Worm (Caenorhabditis elegans) whole organism, young adult: ENCODE measurements around the gene ccpp-6.

Experiments
- B0019.2 ChIP-seq: fragments of 200-800 bp; sonication (Bioruptor generic); conservative IDR thresholded peaks from 2 replicates; pipeline ENCODE4 v1.3.6; 2022; ENCODE audit warnings: missing genetic modification reagents, missing genetic modification characterization, missing compliant biosample characterization
- C17E4.6 ChIP-seq: fragments of 200-800 bp; sonication (Bioruptor generic); IDR thresholded peaks from 2 replicates; pipeline ENCODE4 v1.3.6; 2022; ENCODE audit warnings: missing genetic modification reagents, missing genetic modification characterization, missing compliant biosample characterization
- D2030.7 ChIP-seq: fragments of 200-800 bp; sonication (Bioruptor generic); IDR thresholded peaks from 2 replicates; pipeline ENCODE4 v1.3.6; 2022; ENCODE audit warnings: missing genetic modification reagents, missing genetic modification characterization, missing compliant biosample characterization
- F10E7.11 ChIP-seq: sonication (generic microtip); optimal IDR thresholded peaks from 2 replicates; lab custom pipeline; 2017; ENCODE audit warnings: mild to moderate bottlenecking, missing genetic modification characterization, moderate library complexity, missing compliant biosample characterization
- F33H1.4 ChIP-seq: fragments of 200-800 bp; sonication (Bioruptor generic); IDR thresholded peaks from 2 replicates; pipeline ENCODE4 v1.3.6; 2022; ENCODE audit warnings: missing genetic modification reagents, missing genetic modification characterization, missing compliant biosample characterization
- F52B5.7 ChIP-seq: sonication (generic microtip); optimal IDR thresholded peaks from 2 replicates; lab custom pipeline; 2016; ENCODE audit warnings: mild to moderate bottlenecking, missing genetic modification characterization, missing compliant biosample characterization
- F57A8.1 ChIP-seq: fragments of 200-800 bp; sonication (Bioruptor generic); optimal IDR thresholded peaks from 2 replicates; lab custom pipeline; 2018; ENCODE audit warnings: mild to moderate bottlenecking, missing genetic modification characterization, moderate library complexity, missing compliant biosample characterization
- Y53F4B.3 ChIP-seq: fragments of 200-800 bp; sonication (Bioruptor generic); IDR thresholded peaks from 2 replicates; pipeline ENCODE4 v1.3.6; 2022; ENCODE audit warnings: missing genetic modification reagents, missing genetic modification characterization, missing compliant biosample characterization
- Y56A3A.18 ChIP-seq: fragments of 200-800 bp; sonication (Bioruptor generic); IDR thresholded peaks from 2 replicates; pipeline ENCODE4 v1.3.6; 2022; ENCODE audit warnings: missing genetic modification reagents, missing genetic modification characterization, missing compliant biosample characterization
- ama-1 ChIP-seq, 3 experiments: fragments of 150-350 bp in 1 of 3; sonication (generic microtip) in 2 of 3; optimal IDR thresholded peaks; 2 replicates each; lab custom pipeline; 2014 to 2018; ENCODE audit warnings: missing biosample characterization in 2 of 3, missing genetic modification characterization in 2 of 3, missing genetic modification reagents in 2 of 3
- attf-3 ChIP-seq: fragments of 200-800 bp; sonication (Bioruptor generic); conservative IDR thresholded peaks from 2 replicates; pipeline ENCODE4 v1.3.6; 2022; ENCODE audit warnings: missing genetic modification reagents, missing genetic modification characterization, missing compliant biosample characterization
- attf-6 ChIP-seq: fragments of 200-800 bp; sonication (Bioruptor generic); IDR thresholded peaks from 2 replicates; pipeline ENCODE4 v1.3.6; 2022; ENCODE audit warnings: missing genetic modification reagents, missing genetic modification characterization, missing compliant biosample characterization
- bed-1 ChIP-seq: fragments of 200-800 bp; sonication (Bioruptor generic); IDR thresholded peaks from 2 replicates; pipeline ENCODE4 v1.3.6; 2022; ENCODE audit warnings: missing genetic modification reagents, missing genetic modification characterization, missing compliant biosample characterization
- die-1 ChIP-seq: sonication (generic microtip); optimal IDR thresholded peaks from 2 replicates; lab custom pipeline; 2016; ENCODE audit warnings: missing genotype, mild to moderate bottlenecking, missing genetic modification characterization, missing compliant biosample characterization
- dpff-1 ChIP-seq: sonication (generic microtip); optimal IDR thresholded peaks from 2 replicates; lab custom pipeline; 2017; ENCODE audit warnings: mild to moderate bottlenecking, missing genetic modification characterization, missing compliant biosample characterization
- dpl-1 ChIP-seq: fragments of 150-350 bp; optimal IDR thresholded peaks from 2 replicates; lab custom pipeline; 2014; ENCODE audit warnings: missing biosample characterization, missing genetic modification reagents, missing genetic modification characterization
- egl-18 ChIP-seq: fragments of 200-800 bp; sonication (Bioruptor generic); IDR thresholded peaks from 2 replicates; pipeline ENCODE4 v1.3.6; 2022; ENCODE audit warnings: missing genetic modification reagents, missing genetic modification characterization, missing compliant biosample characterization
- egl-44 ChIP-seq: fragments of 200-800 bp; sonication (Bioruptor generic); IDR thresholded peaks from 2 replicates; pipeline ENCODE4 v1.3.6; 2022; ENCODE audit warnings: missing genetic modification reagents, missing genetic modification characterization, missing compliant biosample characterization
- egrh-3 ChIP-seq: fragments of 200-800 bp; sonication (Bioruptor generic); IDR thresholded peaks from 2 replicates; pipeline ENCODE4 v1.3.6; 2022; ENCODE audit warnings: missing genetic modification reagents, missing genetic modification characterization, missing compliant biosample characterization
- ekl-4 ChIP-seq: fragments of 200-800 bp; sonication (Bioruptor generic); IDR thresholded peaks from 2 replicates; pipeline ENCODE4 v1.3.6; 2022; ENCODE audit warnings: missing genetic modification reagents, missing genetic modification characterization, missing compliant biosample characterization
- ets-4 ChIP-seq: fragments of 200-800 bp; sonication (Bioruptor generic); optimal IDR thresholded peaks from 2 replicates; lab custom pipeline; 2018; ENCODE audit warnings: mild to moderate bottlenecking, missing genetic modification characterization, missing compliant biosample characterization
- fkh-3 ChIP-seq: sonication (generic microtip); optimal IDR thresholded peaks from 2 replicates; lab custom pipeline; 2016; ENCODE audit warnings: mild to moderate bottlenecking, missing genetic modification characterization, missing compliant biosample characterization
- gei-17 ChIP-seq: fragments of 200-800 bp; sonication (Bioruptor generic); optimal IDR thresholded peaks from 2 replicates; lab custom pipeline; 2018; ENCODE audit warnings: mild to moderate bottlenecking, missing genetic modification characterization, missing compliant biosample characterization
- hlh-26 ChIP-seq: fragments of 200-800 bp; sonication (Bioruptor generic); conservative IDR thresholded peaks from 2 replicates; pipeline ENCODE4 v1.3.6; 2022; ENCODE audit warnings: missing genetic modification reagents, missing genetic modification characterization, missing compliant biosample characterization
- hmg-20 ChIP-seq: fragments of 200-800 bp; sonication (Bioruptor generic); IDR thresholded peaks from 2 replicates; pipeline ENCODE4 v1.3.6; 2022; ENCODE audit warnings: missing genetic modification reagents, missing genetic modification characterization, missing compliant biosample characterization
- lin-26 ChIP-seq: fragments of 200-800 bp; sonication (Bioruptor generic); IDR thresholded peaks from 2 replicates; pipeline ENCODE4 v1.3.6; 2022; ENCODE audit warnings: missing genetic modification reagents, missing genetic modification characterization, missing compliant biosample characterization
- lin-35 ChIP-seq, 3 experiments: fragments of 150-350 bp in 2 of 3; sonication (generic microtip) in 1 of 3; optimal IDR thresholded peaks; 2 replicates each; lab custom pipeline; 2014 to 2018; ENCODE audit warnings: missing biosample characterization in 3 of 3, missing genetic modification characterization in 3 of 3, missing genetic modification reagents in 3 of 3
- madf-10 ChIP-seq: sonication (generic microtip); optimal IDR thresholded peaks from 2 replicates; lab custom pipeline; 2016; ENCODE audit warnings: mild to moderate bottlenecking, missing genetic modification characterization, missing compliant biosample characterization
- madf-8 ChIP-seq: fragments of 200-800 bp; sonication (Bioruptor generic); conservative IDR thresholded peaks from 2 replicates; pipeline ENCODE4 v1.3.6; 2022; ENCODE audit warnings: missing genetic modification reagents, missing genetic modification characterization, missing compliant biosample characterization
- mel-28 ChIP-seq: sonication (generic microtip); optimal IDR thresholded peaks from 2 replicates; lab custom pipeline; 2016; ENCODE audit warnings: borderline replicate concordance, mild to moderate bottlenecking, missing genetic modification characterization, missing compliant biosample characterization
- mes-4 ChIP-seq: sonication (generic microtip); optimal IDR thresholded peaks from 2 replicates; lab custom pipeline; 2016; ENCODE audit warnings: missing genotype, missing genetic modification characterization, missing compliant biosample characterization
- nfyb-1 ChIP-seq: fragments of 200-800 bp; sonication (Bioruptor generic); IDR thresholded peaks from 2 replicates; pipeline ENCODE4 v1.3.6; 2022; ENCODE audit warnings: missing genetic modification reagents, missing genetic modification characterization, missing compliant biosample characterization
- nhr-179 ChIP-seq: sonication (generic microtip); optimal IDR thresholded peaks from 2 replicates; lab custom pipeline; 2016; ENCODE audit warnings: mild to moderate bottlenecking, missing genetic modification characterization, missing compliant biosample characterization
- nhr-27 ChIP-seq: fragments of 200-800 bp; sonication (Bioruptor generic); optimal IDR thresholded peaks from 2 replicates; lab custom pipeline; 2018; ENCODE audit warnings: mild to moderate bottlenecking, missing genetic modification characterization, moderate library complexity, missing compliant biosample characterization
- nhr-80 ChIP-seq: sonication (generic microtip); optimal IDR thresholded peaks from 2 replicates; lab custom pipeline; 2016; ENCODE audit warnings: missing genetic modification characterization, missing compliant biosample characterization
- pbrm-1 ChIP-seq: fragments of 200-800 bp; sonication (Bioruptor generic); IDR thresholded peaks from 2 replicates; pipeline ENCODE4 v1.3.6; 2022; ENCODE audit warnings: missing genetic modification reagents, missing genetic modification characterization, missing compliant biosample characterization
- pha-4 ChIP-seq: fragments of 150-350 bp; sonication (generic microtip); optimal IDR thresholded peaks from 2 replicates; lab custom pipeline; 2014; ENCODE audit warnings: missing biosample characterization, missing genetic modification reagents, missing genetic modification characterization
- repo-1 ChIP-seq: sonication (generic microtip); optimal IDR thresholded peaks from 2 replicates; lab custom pipeline; 2017; ENCODE audit warnings: mild to moderate bottlenecking, missing genetic modification characterization, missing compliant biosample characterization
- rpc-1 ChIP-seq, 2 experiments: fragments of 150-350 bp in 1 of 2; sonication (generic microtip) in 1 of 2; optimal IDR thresholded peaks; 2 replicates each; lab custom pipeline; 2014 to 2018; ENCODE audit warnings: missing biosample characterization in 1 of 2, missing genetic modification characterization in 1 of 2, missing genetic modification reagents in 1 of 2, missing genotype in 1 of 2
- snpc-1.1 ChIP-seq: sonication (generic microtip); optimal IDR thresholded peaks from 2 replicates; lab custom pipeline; 2017; ENCODE audit warnings: missing genetic modification characterization, mild to moderate bottlenecking, missing compliant biosample characterization, antibody characterized with exemption, moderate library complexity, missing genotype, missing genetic modification reagents; ENCODE audit not compliant: insufficient read depth
- snpc-1.3 ChIP-seq: sonication (generic microtip); optimal IDR thresholded peaks from 2 replicates; lab custom pipeline; 2017; ENCODE audit warnings: missing genetic modification characterization, mild to moderate bottlenecking, missing compliant biosample characterization, antibody characterized with exemption, moderate library complexity, missing genotype, missing genetic modification reagents; ENCODE audit not compliant: insufficient read depth
- snpc-3.4 ChIP-seq: sonication (generic microtip); optimal IDR thresholded peaks from 2 replicates; lab custom pipeline; 2017; ENCODE audit warnings: missing genetic modification characterization, mild to moderate bottlenecking, missing compliant biosample characterization, antibody characterized with exemption, moderate library complexity, missing genotype, missing genetic modification reagents
- tbx-9 ChIP-seq: sonication (generic microtip); optimal IDR thresholded peaks from 2 replicates; lab custom pipeline; 2016; ENCODE audit warnings: borderline replicate concordance, missing genetic modification characterization, inconsistent platforms, missing compliant biosample characterization
- ztf-18 ChIP-seq: sonication (generic microtip); optimal IDR thresholded peaks from 2 replicates; lab custom pipeline; 2016; ENCODE audit warnings: missing genotype, mild to moderate bottlenecking, missing genetic modification characterization, missing compliant biosample characterization
- ztf-26 ChIP-seq: sonication (generic microtip); optimal IDR thresholded peaks from 2 replicates; lab custom pipeline; 2017; ENCODE audit warnings: missing genetic modification characterization, missing compliant biosample characterization
- ztf-3 ChIP-seq: fragments of 200-800 bp; sonication (Bioruptor generic); optimal IDR thresholded peaks from 2 replicates; lab custom pipeline; 2018; ENCODE audit warnings: mild to moderate bottlenecking, missing genetic modification characterization, missing compliant biosample characterization
- ztf-6 ChIP-seq: fragments of 200-800 bp; sonication (Bioruptor generic); IDR thresholded peaks from 2 replicates; pipeline ENCODE4 v1.3.6; 2022; ENCODE audit warnings: missing genetic modification reagents, missing genetic modification characterization, missing compliant biosample characterization

Gene ccpp-6

ce11 chrII:5389831-5390323 is 2.8 kb upstream of the ccpp-6 start, which contains the start of gene ndx-6 (continued):
- TF ChIP-seq snpc-1.1 (tag; lab: Kevin White, UChicago) = no peak
- TF ChIP-seq Y56A3A.18 = no peak
- TF ChIP-seq F52B5.7 = no peak
- peak; percentile 5 for TF ChIP-seq snpc-1.3
- peak; percentile 92 for TF ChIP-seq dpl-1 (GFP tag; lab: Kevin White, UChicago)
- TF ChIP-seq ztf-18 = peak; percentile 95
- peak; percentile 50 for TF ChIP-seq pha-4 (tag; lab: Kevin White, UChicago)
- TF ChIP-seq madf-8 = no peak
- TF ChIP-seq attf-3 (GFP tag; lab: Robert Waterston, UW) = 0 out of 2 replicates have a peak, but pooled peaks have one; percentile 33
- TF ChIP-seq D2030.7 (GFP tag; lab: Robert Waterston, UW) = 0 out of 2 replicates have a peak, but pooled peaks have one; percentile 17
- peak; percentile 38; the same call in 1 of the 2 replicates for TF ChIP-seq attf-6 (GFP tag; lab: Robert Waterston, UW)
- TF ChIP-seq F10E7.11 = no peak
- TF ChIP-seq lin-35 (GFP tag; optimal IDR thresholded peaks at IDR 0.05; lab: Kevin White, UChicago) = peak; percentile 63 to 96 (median 83)
- no peak for TF ChIP-seq fkh-3 (tag; lab: Kevin White, UChicago)
- peak; percentile 58 for TF ChIP-seq F33H1.4 (GFP tag; lab: Robert Waterston, UW)
- TF ChIP-seq mes-4 (tag; lab: Kevin White, UChicago) = no peak
- TF ChIP-seq dpff-1 (tag; lab: Kevin White, UChicago) = no peak
- no peak for TF ChIP-seq egrh-3
- TF ChIP-seq rpc-1 (optimal IDR thresholded peaks at IDR 0.05; lab: Kevin White, UChicago) = no peak
- TF ChIP-seq rpc-1 (tag; optimal IDR thresholded peaks at IDR 0.05; lab: Kevin White, UChicago) = no peak
- TF ChIP-seq lin-26 = no peak
- no peak for TF ChIP-seq ztf-6 (GFP tag; lab: Robert Waterston, UW)
- TF ChIP-seq egl-18 (GFP tag; lab: Robert Waterston, UW) = no peak
- TF ChIP-seq pbrm-1 = peak; percentile 52; the same call in 1 of the 2 replicates
- TF ChIP-seq ekl-4 (GFP tag; lab: Robert Waterston, UW) = 0 out of 2 replicates have a peak, but pooled peaks have one; percentile 64
- peak; percentile 77; the same call in 1 of the 2 replicates for TF ChIP-seq nfyb-1
- TF ChIP-seq nhr-27 (tag; lab: Kevin White, UChicago) = no peak
- TF ChIP-seq B0019.2 = no peak
- TF ChIP-seq ets-4 (GFP tag; lab: Kevin White, UChicago) = no peak
- TF ChIP-seq hlh-26 (GFP tag; lab: Robert Waterston, UW) = no peak
- no peak for TF ChIP-seq mel-28 (tag; lab: Kevin White, UChicago)
- TF ChIP-seq egl-44 (GFP tag; lab: Robert Waterston, UW) = no peak
- TF ChIP-seq bed-1 (GFP tag; lab: Robert Waterston, UW) = no peak
- TF ChIP-seq nhr-80 = peak; percentile 40
- TF ChIP-seq ztf-3 = no peak
- TF ChIP-seq F57A8.1 (GFP tag; lab: Kevin White, UChicago) = peak; percentile 14
- no peak for TF ChIP-seq C17E4.6 (GFP tag; lab: Robert Waterston, UW)
- TF ChIP-seq die-1 (tag; lab: Kevin White, UChicago) = no peak
- TF ChIP-seq ama-1 (optimal IDR thresholded peaks at IDR 0.05; lab: Kevin White, UChicago) = no peak
- no peak for TF ChIP-seq ama-1 (GFP tag; optimal IDR thresholded peaks at IDR 0.05; lab: Kevin White, UChicago)
- TF ChIP-seq Y53F4B.3 (GFP tag; lab: Robert Waterston, UW) = no peak
- TF ChIP-seq gei-17 (GFP tag; lab: Kevin White, UChicago) = no peak
- no peak for TF ChIP-seq madf-10 (tag; lab: Kevin White, UChicago)
- TF ChIP-seq ztf-26 (tag; lab: Kevin White, UChicago) = peak; percentile 9
- 0 out of 2 replicates have a peak, but pooled peaks have one; percentile 13 for TF ChIP-seq hmg-20 (GFP tag; lab: Robert Waterston, UW)
- no peak for TF ChIP-seq tbx-9
- TF ChIP-seq repo-1 = peak; percentile 58
- TF ChIP-seq nhr-179 (tag; lab: Kevin White, UChicago) = no peak
- peak; percentile 40 for TF ChIP-seq snpc-3.4 (tag; lab: Kevin White, UChicago)
